Worm (Caenorhabditis elegans) whole organism, L3 larva: ENCODE results near the gene F57F4.1.

ENCODE experiments used
- aly-2 ChIP-seq: fragments of 150-350 bp; optimal IDR thresholded peaks from 2 replicates; lab custom pipeline; 2014; ENCODE audit warnings: missing biosample characterization, missing genetic modification characterization
- ama-1 ChIP-seq: fragments of 150-350 bp; optimal IDR thresholded peaks from 2 replicates; lab custom pipeline; 2018
- ceh-9 ChIP-seq: sonication (generic microtip); optimal IDR thresholded peaks from 2 replicates; lab custom pipeline; 2018; ENCODE audit warnings: missing biosample characterization, missing genetic modification characterization
- daf-12 ChIP-seq: fragments of 150-350 bp; optimal IDR thresholded peaks from 2 replicates; lab custom pipeline; 2014; ENCODE audit warnings: missing biosample characterization, missing genetic modification reagents, missing genetic modification characterization
- nhr-11 ChIP-seq: fragments of 150-350 bp; optimal IDR thresholded peaks from 2 replicates; lab custom pipeline; 2014; ENCODE audit warnings: missing biosample characterization, missing genetic modification characterization
- nhr-23 ChIP-seq: fragments of 150-350 bp; optimal IDR thresholded peaks from 2 replicates; lab custom pipeline; 2014; ENCODE audit warnings: missing biosample characterization, missing genetic modification reagents, missing genetic modification characterization
- skn-1 ChIP-seq: fragments of 150-350 bp; optimal IDR thresholded peaks from 2 replicates; lab custom pipeline; 2014; ENCODE audit warnings: missing biosample characterization, missing genetic modification characterization
- snpc-4 ChIP-seq: fragments of 150-350 bp; optimal IDR thresholded peaks from 2 replicates; lab custom pipeline; 2014; ENCODE audit warnings: missing biosample characterization, missing genetic modification characterization
- ztf-4 ChIP-seq: fragments of 150-350 bp; optimal IDR thresholded peaks from 2 replicates; lab custom pipeline; 2014; ENCODE audit warnings: missing biosample characterization, missing genetic modification characterization

DNA sequence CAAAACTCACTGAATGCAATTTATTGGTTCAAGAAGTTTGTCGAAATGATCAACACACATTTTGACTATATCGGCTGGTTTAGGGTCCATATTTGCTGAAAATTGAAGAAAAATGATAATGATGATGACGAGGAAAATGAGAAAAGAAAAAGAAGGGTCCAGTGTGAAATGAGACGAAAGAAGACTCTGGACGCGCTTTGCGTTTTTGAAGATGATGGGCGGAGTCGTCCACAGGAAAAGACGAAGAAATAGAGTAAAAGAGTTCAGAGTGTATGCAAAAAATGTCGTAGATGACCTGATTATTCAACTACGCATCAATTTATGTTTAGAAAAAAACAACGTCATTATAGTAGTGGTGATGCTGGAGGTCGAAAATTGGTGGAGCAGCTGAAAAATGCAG is 15.4 kb upstream of the F57F4.1 start, which contains the start of gene F13H6.5:
- TF ChIP-seq daf-12 (tag; lab: Kevin White, UChicago) (no peak), nhr-11 (no peak), ceh-9 (tag; lab: Kevin White, UChicago) (no peak), snpc-4 (tag; lab: Kevin White, UChicago) (no peak), ztf-4 (tag; lab: Kevin White, UChicago) (no peak), ama-1 (no peak), skn-1 (tag; lab: Kevin White, UChicago) (no peak), nhr-23 (tag; lab: Kevin White, UChicago) (no peak), aly-2 (tag; lab: Kevin White, UChicago) (no peak)
